Fruit fly (Drosophila melanogaster) whole organism, prepupa: Measurements from ENCODE around the gene CG5861.

Source experiments
- CG10631 ChIP-seq: fragments of 200-800 bp; sonication (Bioruptor generic); optimal IDR thresholded peaks from 2 replicates; lab custom pipeline; 2016; ENCODE audit warnings: missing biosample characterization, missing genetic modification characterization
- CG10669 ChIP-seq: fragments of 200-800 bp; sonication (Bioruptor generic); optimal IDR thresholded peaks from 3 replicates; lab custom pipeline; 2018; ENCODE audit warnings: missing biosample characterization, mild to moderate bottlenecking, missing genetic modification characterization, moderate library complexity
- CG11294 ChIP-seq: fragments of 200-800 bp; sonication (Bioruptor generic); IDR thresholded peaks from 2 replicates; pipeline ENCODE4 v1.3.6; 2022; ENCODE audit warnings: missing biosample characterization, missing genetic modification characterization
- CG11762 ChIP-seq: fragments of 200-800 bp; sonication (Bioruptor generic); optimal IDR thresholded peaks from 3 replicates; lab custom pipeline; 2016; ENCODE audit warnings: missing biosample characterization, missing genetic modification characterization; ENCODE audit not compliant: insufficient read depth
- CG11902 ChIP-seq: fragments of 200-800 bp; sonication (Bioruptor generic); optimal IDR thresholded peaks from 3 replicates; lab custom pipeline; 2016; ENCODE audit warnings: missing biosample characterization, missing genetic modification characterization
- CG3032 ChIP-seq: fragments of 200-800 bp; optimal IDR thresholded peaks from 2 replicates; lab custom pipeline; 2019; ENCODE audit warnings: missing biosample characterization, mild to moderate bottlenecking, missing genetic modification characterization, moderate library complexity
- CG31627 ChIP-seq: fragments of 200-800 bp; sonication (Bioruptor generic); optimal IDR thresholded peaks from 3 replicates; lab custom pipeline; 2016; ENCODE audit warnings: missing biosample characterization, missing genetic modification characterization
- CG32006 ChIP-seq: fragments of 200-800 bp; sonication (Bioruptor generic); optimal IDR thresholded peaks from 3 replicates; lab custom pipeline; 2017; ENCODE audit warnings: missing biosample characterization, mild to moderate bottlenecking, missing genetic modification characterization
- CG34406 ChIP-seq: fragments of 200-800 bp; sonication (Bioruptor generic); optimal IDR thresholded peaks from 3 replicates; lab custom pipeline; 2016; ENCODE audit warnings: missing biosample characterization, missing genetic modification characterization
- CG3919 ChIP-seq: fragments of 200-800 bp; sonication (Bioruptor generic); optimal IDR thresholded peaks from 3 replicates; lab custom pipeline; 2016; ENCODE audit warnings: missing biosample characterization, missing genetic modification characterization
- CG4318 ChIP-seq: fragments of 200-800 bp; sonication (Bioruptor generic); optimal IDR thresholded peaks from 3 replicates; lab custom pipeline; 2017; ENCODE audit warnings: missing biosample characterization, mild to moderate bottlenecking, missing genetic modification characterization
- CG6163 ChIP-seq: fragments of 200-800 bp; sonication (Bioruptor generic); IDR thresholded peaks from 3 replicates; pipeline ENCODE4 v1.3.6; 2022; ENCODE audit warnings: missing biosample characterization, missing genetic modification characterization
- CG6276 ChIP-seq: fragments of 200-800 bp; sonication (Bioruptor generic); optimal IDR thresholded peaks from 2 replicates; lab custom pipeline; 2017; ENCODE audit warnings: missing biosample characterization, mild to moderate bottlenecking, missing genetic modification characterization
- CG6792 ChIP-seq: fragments of 200-800 bp; sonication (Bioruptor generic); optimal IDR thresholded peaks from 3 replicates; lab custom pipeline; 2016; ENCODE audit warnings: missing biosample characterization, missing genetic modification characterization
- CG6808 ChIP-seq: fragments of 200-800 bp; sonication (Bioruptor generic); optimal IDR thresholded peaks from 3 replicates; lab custom pipeline; 2017; ENCODE audit warnings: missing biosample characterization, missing genetic modification characterization, mild to moderate bottlenecking, moderate library complexity, missing genetic modification reagents
- Eip75B ChIP-seq: fragments of 200-800 bp; sonication (Bioruptor generic); optimal IDR thresholded peaks from 3 replicates; lab custom pipeline; 2016; ENCODE audit warnings: missing biosample characterization, missing genetic modification characterization
- Eip78C ChIP-seq: fragments of 200-800 bp; sonication (Bioruptor generic); peaks from one replicate; lab custom pipeline; 2016; ENCODE audit warnings: missing biosample characterization, missing genetic modification characterization
- Eip93F ChIP-seq: fragments of 200-800 bp; sonication (Bioruptor generic); optimal IDR thresholded peaks from 2 replicates; lab custom pipeline; 2016; ENCODE audit warnings: missing biosample characterization, mild to moderate bottlenecking, missing genetic modification characterization
- Ets21C ChIP-seq: fragments of 200-800 bp; sonication (Bioruptor generic); optimal IDR thresholded peaks from 3 replicates; lab custom pipeline; 2016; ENCODE audit warnings: missing biosample characterization, missing genetic modification characterization
- Ets96B ChIP-seq: fragments of 200-800 bp; optimal IDR thresholded peaks from 2 replicates; lab custom pipeline; 2019; ENCODE audit warnings: missing biosample characterization, mild to moderate bottlenecking, missing genetic modification characterization, moderate library complexity
- Gug ChIP-seq: fragments of 200-800 bp; sonication (Bioruptor generic); IDR thresholded peaks from 2 replicates; pipeline ENCODE4 v1.3.6; 2022; ENCODE audit warnings: missing biosample characterization, missing genetic modification characterization
- Hr4 ChIP-seq: fragments of 200-800 bp; sonication (Bioruptor generic); optimal IDR thresholded peaks from 3 replicates; lab custom pipeline; 2016; ENCODE audit warnings: missing biosample characterization, missing genetic modification characterization
- OdsH ChIP-seq: fragments of 200-800 bp; sonication (Bioruptor generic); optimal IDR thresholded peaks from 3 replicates; lab custom pipeline; 2016; ENCODE audit warnings: missing biosample characterization, missing genetic modification characterization
- Sox14 ChIP-seq: fragments of 200-800 bp; sonication (Bioruptor generic); optimal IDR thresholded peaks from 3 replicates; lab custom pipeline; 2016; ENCODE audit warnings: missing biosample characterization, missing genetic modification characterization
- achi ChIP-seq: fragments of 200-800 bp; sonication (Bioruptor generic); optimal IDR thresholded peaks from 3 replicates; lab custom pipeline; 2016; ENCODE audit warnings: missing biosample characterization, missing genetic modification characterization
- acj6 ChIP-seq: fragments of 200-800 bp; sonication (Bioruptor generic); optimal IDR thresholded peaks from 3 replicates; lab custom pipeline; 2016; ENCODE audit warnings: missing biosample characterization, missing genetic modification characterization
- dsx ChIP-seq: fragments of 200-800 bp; optimal IDR thresholded peaks from 3 replicates; lab custom pipeline; 2019; ENCODE audit warnings: missing biosample characterization, mild to moderate bottlenecking, missing genetic modification characterization, moderate library complexity; ENCODE audit not compliant: poor library complexity, severe bottlenecking
- fd59A ChIP-seq: fragments of 200-800 bp; sonication (Bioruptor generic); optimal IDR thresholded peaks from 2 replicates; lab custom pipeline; 2017; ENCODE audit warnings: missing biosample characterization, mild to moderate bottlenecking, missing genetic modification characterization, missing genetic modification reagents
- fkh ChIP-seq: fragments of 200-800 bp; sonication (Bioruptor generic); optimal IDR thresholded peaks from 3 replicates; lab custom pipeline; 2017; ENCODE audit warnings: missing biosample characterization, mild to moderate bottlenecking, missing genetic modification characterization, moderate library complexity
- lz ChIP-seq: fragments of 200-800 bp; sonication (Bioruptor generic); optimal IDR thresholded peaks from 3 replicates; lab custom pipeline; 2016; ENCODE audit warnings: missing biosample characterization, missing genetic modification characterization
- net ChIP-seq: fragments of 200-800 bp; sonication (Bioruptor generic); optimal IDR thresholded peaks from 3 replicates; lab custom pipeline; 2016; ENCODE audit warnings: missing biosample characterization, missing genetic modification characterization
- salr ChIP-seq, 2 experiments: fragments of 200-800 bp; sonication (Bioruptor generic); optimal IDR thresholded peaks; 3 replicates each; lab custom pipeline; 2016 to 2018; ENCODE audit warnings: missing biosample characterization in 2 of 2, missing genetic modification characterization in 2 of 2, mild to moderate bottlenecking in 1 of 2
- spab ChIP-seq: fragments of 200-800 bp; sonication (Bioruptor generic); optimal IDR thresholded peaks from 2 replicates; lab custom pipeline; 2017; ENCODE audit warnings: missing biosample characterization, mild to moderate bottlenecking, missing genetic modification characterization, missing genetic modification reagents
- ss ChIP-seq, 2 experiments: fragments of 200-800 bp; sonication (Bioruptor generic); optimal IDR thresholded peaks; 2 replicates in 1 of 2; 3 replicates in 1 of 2; lab custom pipeline; 2017 to 2018; ENCODE audit warnings: mild to moderate bottlenecking in 2 of 2, missing biosample characterization in 2 of 2, missing genetic modification characterization in 2 of 2, moderate library complexity in 1 of 2
- svp ChIP-seq: fragments of 200-800 bp; sonication (Bioruptor generic); peaks from one replicate; lab custom pipeline; 2016; ENCODE audit warnings: missing biosample characterization, missing genetic modification characterization
- topi ChIP-seq: fragments of 200-800 bp; sonication (Bioruptor generic); optimal IDR thresholded peaks from 3 replicates; lab custom pipeline; 2016; ENCODE audit warnings: missing biosample characterization, missing genetic modification characterization
- vri ChIP-seq: fragments of 200-800 bp; sonication (Bioruptor generic); optimal IDR thresholded peaks from 3 replicates; lab custom pipeline; 2016; ENCODE audit warnings: missing biosample characterization, mild to moderate bottlenecking, missing genetic modification characterization

The CG5861 gene

dm6 chr2L:16267159-16268065 lies 39.7 kb downstream of the CG5861 start:
- TF ChIP-seq Hr4 (GFP tag; lab: Kevin White, UChicago): peak; percentile 32
- TF ChIP-seq Eip75B (GFP tag; lab: Kevin White, UChicago): peak; percentile 54
- no peak for TF ChIP-seq CG32006
- TF ChIP-seq spab (GFP tag; lab: Kevin White, UChicago): peak; percentile 17
- TF ChIP-seq CG3919 (GFP tag; lab: Kevin White, UChicago): peak; percentile 5
- TF ChIP-seq net: no peak
- TF ChIP-seq Eip78C (GFP tag; lab: Kevin White, UChicago): peak; percentile 76
- peak; percentile 0 for TF ChIP-seq Sox14 (GFP tag; lab: Kevin White, UChicago)
- TF ChIP-seq CG6792 (GFP tag; lab: Kevin White, UChicago): peak; percentile 13
- TF ChIP-seq CG10631: peak; percentile 52
- TF ChIP-seq ss (GFP tag; optimal IDR thresholded peaks at IDR 0.05; lab: Kevin White, UChicago): peak; percentile 28 to 77
- TF ChIP-seq CG3032: peak; percentile 55
- peak; percentile 18 for TF ChIP-seq acj6
- peak; percentile 98 for TF ChIP-seq dsx
- peak; percentile 31 for TF ChIP-seq achi
- peak; percentile 44 for TF ChIP-seq OdsH (GFP tag; lab: Kevin White, UChicago)
- peak; percentile 22 for TF ChIP-seq CG11762 (GFP tag; lab: Kevin White, UChicago)
- no peak for TF ChIP-seq CG6163
- no peak for TF ChIP-seq CG4318
- TF ChIP-seq topi (GFP tag; lab: Kevin White, UChicago): peak; percentile 15
- peak; percentile 41 for TF ChIP-seq CG10669
- peak; percentile 33 for TF ChIP-seq Ets96B (tag; lab: Kevin White, UChicago)
- TF ChIP-seq CG6808 (GFP tag; lab: Kevin White, UChicago): peak; percentile 31
- TF ChIP-seq vri: no peak
- peak; percentile 42 for TF ChIP-seq fd59A

dm6 chr2L:16263723-16264122 lies 43.4 kb downstream of the CG5861 start:
- no peak for TF ChIP-seq salr (GFP tag; optimal IDR thresholded peaks at IDR 0.05; lab: Kevin White, UChicago)
- TF ChIP-seq lz (GFP tag; lab: Kevin White, UChicago): no peak
- TF ChIP-seq Hr4 (GFP tag; lab: Kevin White, UChicago): no peak
- no peak for TF ChIP-seq svp (GFP tag; lab: Kevin White, UChicago)
- no peak for TF ChIP-seq Eip93F (GFP tag; lab: Kevin White, UChicago)
- TF ChIP-seq CG11294: no peak
- no peak for TF ChIP-seq Ets96B (tag; lab: Kevin White, UChicago)
- no peak for TF ChIP-seq CG6276 (GFP tag; lab: Kevin White, UChicago)
- no peak for TF ChIP-seq Ets21C
- no peak for TF ChIP-seq CG11902 (GFP tag; lab: Kevin White, UChicago)
- no peak for TF ChIP-seq CG3032
- TF ChIP-seq Gug: no peak
- no peak for TF ChIP-seq CG34406 (GFP tag; lab: Kevin White, UChicago)
- TF ChIP-seq CG6808 (GFP tag; lab: Kevin White, UChicago): no peak
- no peak for TF ChIP-seq CG31627 (GFP tag; lab: Kevin White, UChicago)
- no peak for TF ChIP-seq fkh (GFP tag; lab: Kevin White, UChicago)
- no peak for TF ChIP-seq CG4318
